Fruit fly (Drosophila melanogaster): ENCODE data around the gene CG14671.

The CG14671 gene

DNA sequence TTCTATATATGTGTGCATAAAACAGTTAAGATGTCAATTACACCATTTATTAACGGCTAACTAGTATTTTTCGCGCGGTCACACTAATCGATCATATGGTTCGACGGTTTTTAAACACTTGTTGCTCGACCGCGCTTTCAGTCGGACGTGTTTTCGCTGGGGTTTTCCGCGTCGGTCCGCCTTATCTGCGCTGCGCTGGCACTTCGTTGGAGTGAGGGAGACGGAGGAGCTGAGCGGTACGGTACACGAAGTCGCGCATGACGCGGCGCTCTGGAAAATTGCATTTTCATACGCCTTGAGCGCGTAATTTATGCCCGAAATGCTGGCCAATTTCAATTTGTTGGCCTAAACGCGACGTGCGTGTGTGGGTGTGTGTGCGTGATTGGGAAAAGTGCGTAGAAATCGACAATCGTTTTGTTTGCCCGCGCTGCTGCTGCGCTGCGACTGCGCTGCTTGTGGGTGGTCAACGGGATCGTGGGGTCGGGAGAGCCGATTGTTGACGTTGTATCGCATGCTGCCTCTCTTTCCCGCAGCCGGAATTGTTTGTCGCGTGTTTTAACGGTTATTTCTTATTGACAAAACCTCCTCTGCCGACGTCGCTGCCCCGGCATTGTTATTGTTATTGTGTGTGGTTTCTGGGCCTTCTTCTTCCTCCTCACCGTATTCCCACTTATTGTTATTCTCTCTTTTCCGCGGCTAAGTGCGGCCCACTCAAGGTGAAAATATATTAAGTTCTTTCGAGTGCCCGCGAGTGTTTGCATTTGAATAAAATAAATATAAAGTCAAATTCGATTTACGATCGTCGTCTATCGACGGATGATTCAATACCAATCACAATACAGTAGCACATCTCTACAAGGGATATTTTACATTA is 47.4 kb downstream of the CG14671 start, which contains the start of gene Itpr (continued):
- TF ChIP-seq sage (GFP tag; optimal IDR thresholded peaks at IDR 0.05) (no peak), Myc (optimal IDR thresholded peaks at IDR 0.05) (no peak), HLH106 (tag; optimal IDR thresholded peaks at IDR 0.05) (no peak), lola (GFP tag; optimal IDR thresholded peaks at IDR 0.05) (no peak), usp (GFP tag; optimal IDR thresholded peaks at IDR 0.05) (no peak)

DNA sequence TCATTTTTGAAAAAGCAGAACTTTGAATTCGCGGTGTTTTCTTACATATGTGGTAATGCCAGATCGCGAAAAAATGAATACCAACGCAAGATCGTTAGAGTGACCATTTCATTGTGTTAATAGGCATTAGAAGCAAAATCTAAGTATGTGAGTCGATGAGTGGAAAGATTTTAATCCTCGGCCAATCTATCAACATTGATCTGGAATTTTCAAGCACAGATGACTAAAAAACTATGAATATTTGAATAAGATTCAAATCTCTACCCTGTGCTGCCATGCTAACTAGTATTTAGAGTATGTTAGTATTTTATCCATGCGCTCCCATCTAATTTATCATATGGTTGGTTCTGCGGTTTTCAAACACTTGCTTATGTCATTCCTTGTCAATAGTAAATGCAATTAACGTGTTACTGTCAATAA is 48.0 kb downstream of the CG14671 start:
- no peak for TF ChIP-seq usp (GFP tag; optimal IDR thresholded peaks at IDR 0.05)
- TF ChIP-seq rgr (GFP tag; optimal IDR thresholded peaks at IDR 0.05): no peak
- TF ChIP-seq Abd-B (GFP tag; optimal IDR thresholded peaks at IDR 0.05): no peak
- TF ChIP-seq pan (optimal IDR thresholded peaks at IDR 0.05): no peak
- TF ChIP-seq dmrt93B (GFP tag; optimal IDR thresholded peaks at IDR 0.05): no peak
- no peak for TF ChIP-seq sv (GFP tag; optimal IDR thresholded peaks at IDR 0.05)
- TF ChIP-seq HLH106 (tag; optimal IDR thresholded peaks at IDR 0.05): no peak
- peak; percentile 7 for TF ChIP-seq Hnf4 (GFP tag; optimal IDR thresholded peaks at IDR 0.05)
- TF ChIP-seq Mio (GFP tag; optimal IDR thresholded peaks at IDR 0.05): no peak
- TF ChIP-seq Sp1 (GFP tag; optimal IDR thresholded peaks at IDR 0.05): no peak
- no peak for TF ChIP-seq Hr78 (GFP tag; optimal IDR thresholded peaks at IDR 0.05)
- no peak for TF ChIP-seq CG32264 (GFP tag; optimal IDR thresholded peaks at IDR 0.05)
- TF ChIP-seq brk (GFP tag; optimal IDR thresholded peaks at IDR 0.05): no peak
- no peak for TF ChIP-seq OdsH (GFP tag; optimal IDR thresholded peaks at IDR 0.05)
- no peak for TF ChIP-seq CG9705 (GFP tag; optimal IDR thresholded peaks at IDR 0.05)
- TF ChIP-seq jim (GFP tag; optimal IDR thresholded peaks at IDR 0.05): no peak
- peak; percentile 10 for TF ChIP-seq tai (GFP tag; optimal IDR thresholded peaks at IDR 0.05)
- TF ChIP-seq Myc (optimal IDR thresholded peaks at IDR 0.05): peak; percentile 56

DNA sequence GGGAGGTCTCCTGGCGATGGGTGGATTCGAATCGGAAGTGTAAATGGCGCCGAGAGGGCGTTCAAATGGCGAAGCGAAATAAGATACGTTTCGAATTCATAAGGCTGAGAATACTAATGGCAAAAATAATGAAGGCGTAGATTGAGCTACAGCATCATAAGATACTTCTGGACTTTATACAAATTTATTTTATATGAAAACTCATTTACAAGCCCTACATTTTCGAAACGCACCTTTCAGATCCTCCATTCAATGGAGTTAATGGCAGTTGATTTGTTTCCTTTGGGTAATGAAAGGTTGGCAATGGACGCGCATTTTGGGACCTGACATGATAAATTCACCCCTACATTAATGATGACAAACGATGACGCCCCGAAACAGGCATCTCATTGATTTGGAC is 49.9 kb downstream of the CG14671 start:
- TF ChIP-seq N (GFP tag; optimal IDR thresholded peaks at IDR 0.05) (no peak), h (GFP tag; optimal IDR thresholded peaks at IDR 0.05) (peak; percentile 10), sage (GFP tag; optimal IDR thresholded peaks at IDR 0.05) (no peak), Sp1 (GFP tag; optimal IDR thresholded peaks at IDR 0.05) (no peak)
